Fruit fly (Drosophila melanogaster) whole organism, embryonic: ENCODE data around the gene CG43401.
A peak's percentile ranks its signal among the peaks of the same experiment; 100 is the strongest.

Source experiments
- Abd-B ChIP-seq: fragments of 200-800 bp; sonication (Bioruptor generic); optimal IDR thresholded peaks from 2 replicates; lab custom pipeline; 2018; ENCODE audit warnings: missing biosample characterization, mild to moderate bottlenecking, missing genetic modification characterization, moderate library complexity
- Adf1 ChIP-seq: fragments of 200-800 bp; sonication (Bioruptor generic); IDR thresholded peaks from 2 replicates; pipeline ENCODE4 v1.3.6; 2022; ENCODE audit warnings: missing biosample characterization, missing genetic modification characterization
- Antp ChIP-seq: fragments of 200-800 bp; sonication (Bioruptor generic); optimal IDR thresholded peaks from 3 replicates; lab custom pipeline; 2016; ENCODE audit warnings: missing biosample characterization, missing genetic modification characterization
- B-H2 ChIP-seq: fragments of 200-800 bp; sonication (Bioruptor generic); optimal IDR thresholded peaks from 2 replicates; lab custom pipeline; 2018; ENCODE audit warnings: missing biosample characterization, mild to moderate bottlenecking, missing genetic modification characterization
- BEAF-32 ChIP-seq: fragments of 200-800 bp; sonication (Bioruptor generic); optimal IDR thresholded peaks from 3 replicates; lab custom pipeline; 2017; ENCODE audit warnings: missing biosample characterization, missing genetic modification characterization, mild to moderate bottlenecking, moderate library complexity, missing genetic modification reagents
- Bdp1 ChIP-seq: fragments of 200-800 bp; sonication (Bioruptor generic); optimal IDR thresholded peaks from 3 replicates; lab custom pipeline; 2016; ENCODE audit warnings: missing biosample characterization, missing genetic modification characterization
- CG10274 ChIP-seq: fragments of 200-800 bp; sonication (Bioruptor generic); optimal IDR thresholded peaks from 3 replicates; lab custom pipeline; 2017; ENCODE audit warnings: missing biosample characterization, mild to moderate bottlenecking, missing genetic modification characterization
- CG12155 ChIP-seq: fragments of 200-800 bp; sonication (Bioruptor generic); optimal IDR thresholded peaks from 3 replicates; lab custom pipeline; 2016; ENCODE audit warnings: missing biosample characterization, missing genetic modification characterization
- CG14014 ChIP-seq: fragments of 200-800 bp; sonication (Bioruptor generic); IDR thresholded peaks from 2 replicates; pipeline ENCODE4 v1.3.6; 2022; ENCODE audit warnings: missing biosample characterization, missing genetic modification characterization
- CG16815 ChIP-seq: fragments of 200-800 bp; sonication (Bioruptor generic); optimal IDR thresholded peaks from 3 replicates; lab custom pipeline; 2017; ENCODE audit warnings: missing biosample characterization, mild to moderate bottlenecking, missing genetic modification characterization
- CG17186 ChIP-seq: fragments of 200-800 bp; sonication (Bioruptor generic); optimal IDR thresholded peaks from 3 replicates; lab custom pipeline; 2017; ENCODE audit warnings: missing biosample characterization, missing genetic modification reagents, missing genetic modification characterization
- CG17612 ChIP-seq: fragments of 200-800 bp; sonication (Bioruptor generic); IDR thresholded peaks from 2 replicates; pipeline ENCODE4 v1.3.6; 2022; ENCODE audit warnings: missing biosample characterization, missing genetic modification characterization
- CG17829 ChIP-seq: fragments of 200-800 bp; optimal IDR thresholded peaks from 2 replicates; lab custom pipeline; 2019; ENCODE audit warnings: missing biosample characterization, mild to moderate bottlenecking, missing genetic modification characterization, moderate library complexity
- CG43689 ChIP-seq: fragments of 200-800 bp; sonication (Bioruptor generic); IDR thresholded peaks from 2 replicates; pipeline ENCODE4 v1.3.6; 2022; ENCODE audit warnings: missing biosample characterization, missing genetic modification characterization
- CG4617 ChIP-seq: fragments of 200-800 bp; sonication (Bioruptor generic); optimal IDR thresholded peaks from 3 replicates; lab custom pipeline; 2016; ENCODE audit warnings: missing biosample characterization, missing genetic modification characterization, borderline replicate concordance
- CG5180 ChIP-seq: fragments of 200-800 bp; sonication (Bioruptor generic); optimal IDR thresholded peaks from 3 replicates; lab custom pipeline; 2017; ENCODE audit warnings: missing biosample characterization, missing genetic modification characterization, mild to moderate bottlenecking, moderate library complexity, missing genetic modification reagents
- CG6854 ChIP-seq: fragments of 200-800 bp; sonication (Bioruptor generic); optimal IDR thresholded peaks from 3 replicates; lab custom pipeline; 2017; ENCODE audit warnings: missing biosample characterization, mild to moderate bottlenecking, missing genetic modification characterization
- CG9437 ChIP-seq: fragments of 200-800 bp; sonication (Bioruptor generic); optimal IDR thresholded peaks from 2 replicates; lab custom pipeline; 2018; ENCODE audit warnings: missing biosample characterization, mild to moderate bottlenecking, missing genetic modification characterization
- CkIIα-i1 ChIP-seq: fragments of 200-800 bp; sonication (Bioruptor generic); IDR thresholded peaks from 2 replicates; pipeline ENCODE4 v1.3.6; 2022; ENCODE audit warnings: missing biosample characterization, missing genetic modification characterization
- D19B ChIP-seq: fragments of 200-800 bp; sonication (Bioruptor generic); optimal IDR thresholded peaks from 2 replicates; lab custom pipeline; 2017; ENCODE audit warnings: missing biosample characterization, mild to moderate bottlenecking, missing genetic modification characterization
- ERR ChIP-seq: fragments of 200-800 bp; sonication (Bioruptor generic); optimal IDR thresholded peaks from 2 replicates; lab custom pipeline; 2016; ENCODE audit warnings: missing biosample characterization, missing genetic modification characterization
- Ets97D ChIP-seq: fragments of 200-800 bp; sonication (Bioruptor generic); optimal IDR thresholded peaks from 3 replicates; lab custom pipeline; 2016; ENCODE audit warnings: missing biosample characterization, missing genetic modification characterization
- Hey ChIP-seq: fragments of 200-800 bp; sonication (Bioruptor generic); optimal IDR thresholded peaks from 3 replicates; lab custom pipeline; 2018; ENCODE audit warnings: missing biosample characterization, mild to moderate bottlenecking, missing genetic modification characterization
- MESR4 ChIP-seq: fragments of 200-800 bp; sonication (Bioruptor generic); optimal IDR thresholded peaks from 2 replicates; lab custom pipeline; 2018; ENCODE audit warnings: missing biosample characterization, mild to moderate bottlenecking, missing genetic modification characterization, moderate library complexity
- Oaz ChIP-seq: fragments of 200-800 bp; sonication (Bioruptor generic); IDR thresholded peaks from 2 replicates; pipeline ENCODE4 v1.3.6; 2022; ENCODE audit warnings: missing biosample characterization, missing genetic modification characterization
- Six4 ChIP-seq: fragments of 200-800 bp; sonication (Bioruptor generic); optimal IDR thresholded peaks from 2 replicates; lab custom pipeline; 2016; ENCODE audit warnings: missing biosample characterization, missing genetic modification characterization
- Taf1 ChIP-seq: fragments of 200-800 bp; sonication (Bioruptor generic); IDR thresholded peaks from 2 replicates; pipeline ENCODE4 v1.3.6; 2022; ENCODE audit warnings: missing biosample characterization, missing genetic modification characterization
- Xrp1 ChIP-seq: fragments of 200-800 bp; sonication (Bioruptor generic); IDR thresholded peaks from 2 replicates; pipeline ENCODE4 v1.3.6; 2022; ENCODE audit warnings: missing biosample characterization, missing genetic modification characterization
- YL-1 ChIP-seq: fragments of 200-800 bp; sonication (Bioruptor generic); optimal IDR thresholded peaks from 3 replicates; lab custom pipeline; 2017; ENCODE audit warnings: missing biosample characterization, mild to moderate bottlenecking, missing genetic modification characterization
- ase ChIP-seq: fragments of 200-800 bp; sonication (Bioruptor generic); IDR thresholded peaks from 3 replicates; pipeline ENCODE4 v1.3.6; 2022; ENCODE audit warnings: missing biosample characterization, missing genetic modification characterization
- ash1 ChIP-seq: fragments of 200-800 bp; sonication (Bioruptor generic); optimal IDR thresholded peaks from 2 replicates; lab custom pipeline; 2018; ENCODE audit warnings: missing biosample characterization, mild to moderate bottlenecking, missing genetic modification characterization
- bab2 ChIP-seq: fragments of 200-800 bp; sonication (Bioruptor generic); optimal IDR thresholded peaks from 2 replicates; lab custom pipeline; 2016; ENCODE audit warnings: missing biosample characterization, missing genetic modification characterization
- ci ChIP-seq: fragments of 200-800 bp; sonication (Bioruptor generic); IDR thresholded peaks from 3 replicates; pipeline ENCODE4 v1.3.6; 2022; ENCODE audit warnings: missing biosample characterization, missing genetic modification characterization
- dmrt11E ChIP-seq: fragments of 200-800 bp; sonication (Bioruptor generic); optimal IDR thresholded peaks from 3 replicates; lab custom pipeline; 2018; ENCODE audit warnings: missing biosample characterization, mild to moderate bottlenecking, missing genetic modification characterization, moderate library complexity
- emc ChIP-seq: fragments of 200-800 bp; sonication (Bioruptor generic); optimal IDR thresholded peaks from 2 replicates; lab custom pipeline; 2016; ENCODE audit warnings: missing biosample characterization, missing genetic modification characterization
- fd102C ChIP-seq: fragments of 200-800 bp; sonication (Bioruptor generic); optimal IDR thresholded peaks from 2 replicates; lab custom pipeline; 2018; ENCODE audit warnings: missing biosample characterization, mild to moderate bottlenecking, missing genetic modification characterization, moderate library complexity
- fd3F ChIP-seq: fragments of 200-800 bp; sonication (Bioruptor generic); optimal IDR thresholded peaks from 2 replicates; lab custom pipeline; 2018; ENCODE audit warnings: missing biosample characterization, mild to moderate bottlenecking, missing genetic modification characterization, moderate library complexity
- gsb ChIP-seq: fragments of 200-800 bp; sonication (Bioruptor generic); IDR thresholded peaks from 2 replicates; pipeline ENCODE4 v1.3.6; 2022; ENCODE audit warnings: missing biosample characterization, missing genetic modification characterization
- gt ChIP-seq: fragments of 200-800 bp; sonication (Bioruptor generic); IDR thresholded peaks from 2 replicates; pipeline ENCODE4 v1.3.6; 2022; ENCODE audit warnings: missing biosample characterization, missing genetic modification characterization
- kni ChIP-seq: fragments of 200-800 bp; sonication (Bioruptor generic); optimal IDR thresholded peaks from 3 replicates; lab custom pipeline; 2017; ENCODE audit warnings: mild to moderate bottlenecking, missing biosample characterization, missing genetic modification reagents, missing genetic modification characterization
- lbe ChIP-seq: fragments of 200-800 bp; sonication (Bioruptor generic); optimal IDR thresholded peaks from 2 replicates; lab custom pipeline; 2016; ENCODE audit warnings: missing biosample characterization, mild to moderate bottlenecking, missing genetic modification characterization
- lilli ChIP-seq: fragments of 200-800 bp; sonication (Bioruptor generic); optimal IDR thresholded peaks from 3 replicates; lab custom pipeline; 2016; ENCODE audit warnings: missing biosample characterization, missing genetic modification characterization
- mld ChIP-seq: fragments of 200-800 bp; sonication (Bioruptor generic); IDR thresholded peaks from 3 replicates; pipeline ENCODE4 v1.3.6; 2022; ENCODE audit warnings: missing biosample characterization, missing genetic modification characterization; ENCODE audit not compliant: partially characterized antibody
- odd ChIP-seq: fragments of 200-800 bp; sonication (Bioruptor generic); optimal IDR thresholded peaks from 2 replicates; lab custom pipeline; 2017; ENCODE audit warnings: missing biosample characterization, mild to moderate bottlenecking, missing genetic modification characterization
- otp ChIP-seq: fragments of 200-800 bp; sonication (Bioruptor generic); IDR thresholded peaks from 3 replicates; pipeline ENCODE4, ENCODE4 v1.3.6; 2022; ENCODE audit warnings: missing biosample characterization, missing genetic modification characterization
- phol ChIP-seq: fragments of 200-800 bp; sonication (Bioruptor generic); optimal IDR thresholded peaks from 3 replicates; lab custom pipeline; 2018; ENCODE audit warnings: missing biosample characterization, mild to moderate bottlenecking, missing genetic modification characterization, moderate library complexity
- prd ChIP-seq, 3 experiments: fragments of >200 bp in 2 of 3; fragments of 200-800 bp in 1 of 3; sonication (Bioruptor generic) in 1 of 3; optimal IDR thresholded peaks in 2 of 3; IDR thresholded peaks in 1 of 3; 2 replicates in 2 of 3; 3 replicates in 1 of 3; pipeline versions ENCODE4 v1.3.6 to Lab custom; 2017 to 2022; ENCODE audit warnings: missing biosample characterization in 1 of 3, missing genetic modification characterization in 1 of 3
- scrt ChIP-seq: fragments of 200-800 bp; sonication (Bioruptor generic); optimal IDR thresholded peaks from 2 replicates; lab custom pipeline; 2018; ENCODE audit warnings: missing biosample characterization, mild to moderate bottlenecking, missing genetic modification characterization, moderate library complexity
- sens-2 ChIP-seq: fragments of 200-800 bp; sonication (Bioruptor generic); IDR thresholded peaks from 2 replicates; pipeline ENCODE4 v1.3.6; 2022; ENCODE audit warnings: missing biosample characterization, missing genetic modification characterization
- tap ChIP-seq: fragments of 200-800 bp; optimal IDR thresholded peaks from 3 replicates; lab custom pipeline; 2019; ENCODE audit warnings: missing biosample characterization, mild to moderate bottlenecking, missing genetic modification characterization, moderate library complexity

The CG43401 gene

DNA sequence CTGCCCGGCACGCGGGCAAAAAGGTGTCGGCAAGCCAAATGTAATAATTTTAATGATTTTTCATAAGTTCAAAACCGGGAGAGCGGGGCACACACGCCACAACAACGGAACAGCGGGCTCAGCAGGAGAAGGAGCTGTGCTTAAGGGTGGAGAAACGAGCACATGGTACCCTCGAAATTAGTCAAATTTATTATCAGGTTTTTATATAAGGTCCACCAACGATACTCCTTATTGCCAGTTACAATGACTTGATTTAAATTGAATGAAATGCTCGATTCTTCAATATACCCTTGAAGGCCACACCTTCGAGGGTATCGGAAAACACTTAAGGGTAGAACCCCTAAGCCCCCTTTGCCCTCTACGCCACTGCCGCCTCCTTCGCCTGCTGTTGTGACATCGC, 45.2 kb downstream of the CG43401 start (continued):
- no peak for TF ChIP-seq Taf1
- TF ChIP-seq CG5180, result peak; percentile 4
- peak; percentile 45; the same call in 1 of the 2 replicates for TF ChIP-seq gt
- peak; percentile 70 for TF ChIP-seq CG17829 (tag; lab: Kevin White, UChicago)
- no peak for TF ChIP-seq ERR
- no peak for TF ChIP-seq CG43689 (GFP tag; lab: Robert Waterston, UW)
- no peak for TF ChIP-seq BEAF-32 (GFP tag; lab: Kevin White, UChicago)
- no peak for TF ChIP-seq CG17186 (GFP tag; lab: Kevin White, UChicago)
- peak; percentile 62; the same call in 2 of the 3 replicates for TF ChIP-seq ase
- no peak for TF ChIP-seq fd3F (GFP tag; lab: Kevin White, UChicago)
- peak; percentile 78 for TF ChIP-seq D19B (GFP tag; lab: Kevin White, UChicago)
- peak; percentile 65; the same call in 2 of the 3 replicates for TF ChIP-seq otp (GFP tag; lab: Robert Waterston, UW)
- TF ChIP-seq CkIIα-i1 (GFP tag; lab: Robert Waterston, UW), result no peak
- peak; percentile 47 for TF ChIP-seq Hey (tag; lab: Kevin White, UChicago)
- TF ChIP-seq ci (GFP tag; lab: Robert Waterston, UW), result peak; percentile 59; the same call in 2 of the 3 replicates
- no peak for TF ChIP-seq emc (GFP tag; lab: Kevin White, UChicago)
- TF ChIP-seq scrt (GFP tag; lab: Kevin White, UChicago), result no peak
- TF ChIP-seq Adf1 (GFP tag; lab: Robert Waterston, UW), result no peak
- TF ChIP-seq bab2, result peak; percentile 6
- no peak for TF ChIP-seq Ets97D (GFP tag; lab: Kevin White, UChicago)
- no peak for TF ChIP-seq kni (GFP tag; lab: Kevin White, UChicago)
- TF ChIP-seq CG12155, result peak; percentile 17
- peak; percentile 92 for TF ChIP-seq Xrp1 (GFP tag; lab: Robert Waterston, UW)
- no peak for TF ChIP-seq Oaz (GFP tag; lab: Robert Waterston, UW)
- TF ChIP-seq tap (tag; lab: Kevin White, UChicago), result no peak
- no peak for TF ChIP-seq prd (optimal IDR thresholded peaks at IDR 0.05; lab: Kevin White, UChicago)
- peak; percentile 86 for TF ChIP-seq prd (GFP tag; IDR thresholded peaks at IDR 0.05; lab: Robert Waterston, UW)
- TF ChIP-seq lbe (GFP tag; lab: Kevin White, UChicago), result no peak
- peak; percentile 2 for TF ChIP-seq Bdp1 (GFP tag; lab: Kevin White, UChicago)
- no peak for TF ChIP-seq Six4 (GFP tag; lab: Kevin White, UChicago)
- TF ChIP-seq MESR4 (GFP tag; lab: Kevin White, UChicago), result no peak
- TF ChIP-seq CG9437 (GFP tag; lab: Kevin White, UChicago), result no peak
- TF ChIP-seq CG10274 (GFP tag; lab: Kevin White, UChicago), result peak; percentile 7
- TF ChIP-seq CG6854 (GFP tag; lab: Kevin White, UChicago), result no peak
- no peak for TF ChIP-seq odd (GFP tag; lab: Kevin White, UChicago)
- no peak for TF ChIP-seq ash1
- no peak for TF ChIP-seq CG4617 (GFP tag; lab: Kevin White, UChicago)
- peak; percentile 27 for TF ChIP-seq lilli (GFP tag; lab: Kevin White, UChicago)
- TF ChIP-seq sens-2 (GFP tag; lab: Robert Waterston, UW), result peak; percentile 43; the same call in 1 of the 2 replicates
- TF ChIP-seq CG17612 (GFP tag; lab: Robert Waterston, UW), result no peak
- TF ChIP-seq dmrt11E (tag; lab: Kevin White, UChicago), result peak; percentile 66
- TF ChIP-seq mld (GFP tag; lab: Robert Waterston, UW), result no peak
- TF ChIP-seq CG14014 (GFP tag; lab: Robert Waterston, UW), result 0 out of 2 replicates have a peak, but pooled peaks have one; percentile 35
- no peak for TF ChIP-seq B-H2
- peak; percentile 44 for TF ChIP-seq phol (tag; lab: Kevin White, UChicago)
- no peak for TF ChIP-seq gsb (GFP tag; lab: Robert Waterston, UW)
- peak; percentile 33 for TF ChIP-seq Antp
- TF ChIP-seq Abd-B (GFP tag; lab: Kevin White, UChicago), result no peak
- no peak for TF ChIP-seq fd102C
- TF ChIP-seq YL-1 (GFP tag; lab: Kevin White, UChicago), result no peak
- TF ChIP-seq CG16815 (GFP tag; lab: Kevin White, UChicago), result peak; percentile 59
